Fruit fly (Drosophila melanogaster) whole organism, embryonic: ENCODE measurements around the gene pav.

Experiments used
- Bteb2 ChIP-seq: fragments of 200-800 bp; sonication (Bioruptor generic); optimal IDR thresholded peaks from 2 replicates; lab custom pipeline; 2016; ENCODE audit warnings: missing biosample characterization, missing genetic modification characterization
- CG10979 ChIP-seq: fragments of 200-800 bp; sonication (Bioruptor generic); optimal IDR thresholded peaks from 2 replicates; lab custom pipeline; 2018; ENCODE audit warnings: missing biosample characterization, mild to moderate bottlenecking, missing genetic modification characterization, moderate library complexity
- CG12391 ChIP-seq: fragments of 200-800 bp; sonication (Bioruptor generic); optimal IDR thresholded peaks from 3 replicates; lab custom pipeline; 2018; ENCODE audit warnings: missing biosample characterization, mild to moderate bottlenecking, missing genetic modification characterization, moderate library complexity
- CG1529 ChIP-seq: fragments of 200-800 bp; sonication (Bioruptor generic); optimal IDR thresholded peaks from 3 replicates; lab custom pipeline; 2018; ENCODE audit warnings: missing biosample characterization, missing genetic modification characterization
- CG2875 ChIP-seq: fragments of 200-800 bp; sonication (Bioruptor generic); optimal IDR thresholded peaks from 2 replicates; lab custom pipeline; 2017; ENCODE audit warnings: missing biosample characterization, mild to moderate bottlenecking, missing genetic modification characterization, missing genetic modification reagents
- CG3281 ChIP-seq: fragments of 200-800 bp; sonication (Bioruptor generic); optimal IDR thresholded peaks from 3 replicates; lab custom pipeline; 2017; ENCODE audit warnings: missing biosample characterization, mild to moderate bottlenecking, missing genetic modification characterization
- CG6765 ChIP-seq: fragments of 200-800 bp; sonication (Bioruptor generic); optimal IDR thresholded peaks from 3 replicates; lab custom pipeline; 2017; ENCODE audit warnings: missing biosample characterization, mild to moderate bottlenecking, missing genetic modification characterization
- CG6813 ChIP-seq: fragments of 200-800 bp; sonication (Bioruptor generic); optimal IDR thresholded peaks from 2 replicates; lab custom pipeline; 2017; ENCODE audit warnings: missing biosample characterization, missing genetic modification characterization, mild to moderate bottlenecking, moderate library complexity, missing genetic modification reagents
- CG7372 ChIP-seq: fragments of 200-800 bp; sonication (Bioruptor generic); IDR thresholded peaks from 2 replicates; pipeline ENCODE4 v1.3.6; 2022; ENCODE audit warnings: missing biosample characterization, missing genetic modification characterization
- CG7745 ChIP-seq: fragments of 200-800 bp; sonication (Bioruptor generic); optimal IDR thresholded peaks from 2 replicates; lab custom pipeline; 2018; ENCODE audit warnings: missing biosample characterization, mild to moderate bottlenecking, missing genetic modification characterization, moderate library complexity
- CG8281 ChIP-seq: fragments of 200-800 bp; sonication (Bioruptor generic); optimal IDR thresholded peaks from 2 replicates; lab custom pipeline; 2018; ENCODE audit warnings: missing biosample characterization, mild to moderate bottlenecking, missing genetic modification characterization, moderate library complexity
- CG9797 ChIP-seq: fragments of 200-800 bp; sonication (Bioruptor generic); optimal IDR thresholded peaks from 3 replicates; lab custom pipeline; 2018; ENCODE audit warnings: missing biosample characterization, mild to moderate bottlenecking, missing genetic modification characterization
- Chrac-16 ChIP-seq: fragments of 200-800 bp; sonication (Bioruptor generic); optimal IDR thresholded peaks from 3 replicates; lab custom pipeline; 2016; ENCODE audit warnings: missing biosample characterization, missing genetic modification characterization
- Dbx ChIP-seq: fragments of 200-800 bp; sonication (Bioruptor generic); IDR thresholded peaks from 3 replicates; pipeline ENCODE4 v1.3.6; 2022; ENCODE audit warnings: missing biosample characterization, missing genetic modification characterization
- Doc3 ChIP-seq: fragments of 200-800 bp; sonication (Bioruptor generic); IDR thresholded peaks from 3 replicates; pipeline ENCODE4 v1.3.6; 2022; ENCODE audit warnings: missing biosample characterization, missing genetic modification characterization; ENCODE audit not compliant: partially characterized antibody
- Ets65A ChIP-seq: fragments of 200-800 bp; sonication (Bioruptor generic); peaks from one replicate; lab custom pipeline; 2016; ENCODE audit warnings: missing biosample characterization, missing genetic modification characterization
- HHEX ChIP-seq: fragments of 200-800 bp; sonication (Bioruptor generic); optimal IDR thresholded peaks from 3 replicates; lab custom pipeline; 2017; ENCODE audit warnings: missing biosample characterization, mild to moderate bottlenecking, missing genetic modification characterization, missing genetic modification reagents
- Hey ChIP-seq: fragments of 200-800 bp; sonication (Bioruptor generic); optimal IDR thresholded peaks from 3 replicates; lab custom pipeline; 2018; ENCODE audit warnings: missing biosample characterization, mild to moderate bottlenecking, missing genetic modification characterization
- Hmr ChIP-seq: fragments of 200-800 bp; sonication (Bioruptor generic); optimal IDR thresholded peaks from 3 replicates; lab custom pipeline; 2017; ENCODE audit warnings: mild to moderate bottlenecking, missing biosample characterization, missing genetic modification reagents, missing genetic modification characterization
- Hr3 ChIP-seq: fragments of 200-800 bp; sonication (Bioruptor generic); optimal IDR thresholded peaks from 3 replicates; lab custom pipeline; 2016; ENCODE audit warnings: missing biosample characterization, missing genetic modification characterization
- Hr51 ChIP-seq, 2 experiments: fragments of 200-800 bp; sonication (Bioruptor generic); optimal IDR thresholded peaks; 2 replicates in 1 of 2; 3 replicates in 1 of 2; lab custom pipeline; 2016 to 2018; ENCODE audit warnings: missing biosample characterization in 2 of 2, missing genetic modification characterization in 2 of 2, mild to moderate bottlenecking in 1 of 2, moderate library complexity in 1 of 2
- Kr ChIP-seq: fragments of 200-800 bp; sonication (Bioruptor generic); optimal IDR thresholded peaks from 2 replicates; lab custom pipeline; 2017; ENCODE audit warnings: missing biosample characterization, mild to moderate bottlenecking, missing genetic modification characterization
- Mrtf ChIP-seq: fragments of 200-800 bp; sonication (Bioruptor generic); IDR thresholded peaks from 3 replicates; pipeline ENCODE4 v1.3.6; 2022; ENCODE audit warnings: missing biosample characterization, missing genetic modification characterization
- NC2β ChIP-seq: fragments of 200-800 bp; sonication (Bioruptor generic); optimal IDR thresholded peaks from 2 replicates; lab custom pipeline; 2016; ENCODE audit warnings: missing biosample characterization, missing genetic modification characterization
- Opbp ChIP-seq: fragments of 200-800 bp; sonication (Bioruptor generic); IDR thresholded peaks from 3 replicates; pipeline ENCODE4 v1.3.6; 2022; ENCODE audit warnings: missing biosample characterization, missing genetic modification characterization; ENCODE audit not compliant: partially characterized antibody
- Scr ChIP-seq: fragments of 200-800 bp; sonication (Bioruptor generic); IDR thresholded peaks from 2 replicates; pipeline ENCODE4 v1.3.6; 2022; ENCODE audit warnings: missing biosample characterization, missing genetic modification characterization; ENCODE audit not compliant: partially characterized antibody
- Xrp1 ChIP-seq: fragments of 200-800 bp; sonication (Bioruptor generic); IDR thresholded peaks from 2 replicates; pipeline ENCODE4 v1.3.6; 2022; ENCODE audit warnings: missing biosample characterization, missing genetic modification characterization
- bbx ChIP-seq: fragments of 200-800 bp; sonication (Bioruptor generic); IDR thresholded peaks from 2 replicates; pipeline ENCODE4 v1.3.6; 2022; ENCODE audit warnings: missing biosample characterization, missing genetic modification characterization; ENCODE audit not compliant: partially characterized antibody
- bigmax ChIP-seq: fragments of 200-800 bp; sonication (Bioruptor generic); optimal IDR thresholded peaks from 2 replicates; lab custom pipeline; 2018; ENCODE audit warnings: missing biosample characterization, mild to moderate bottlenecking, missing genetic modification characterization
- br ChIP-seq: fragments of >200 bp; optimal IDR thresholded peaks from 2 replicates; lab custom pipeline; 2017
- bsh ChIP-seq, 2 experiments: fragments of 200-800 bp; sonication (Bioruptor generic); optimal IDR thresholded peaks; 2 replicates each; lab custom pipeline; 2017 to 2018; ENCODE audit warnings: mild to moderate bottlenecking in 2 of 2, missing biosample characterization in 2 of 2, missing genetic modification characterization in 2 of 2, moderate library complexity in 1 of 2
- crol ChIP-seq: fragments of 200-800 bp; sonication (Bioruptor generic); IDR thresholded peaks from 2 replicates; pipeline ENCODE4 v1.3.6; 2022; ENCODE audit warnings: missing biosample characterization, missing genetic modification characterization
- ewg ChIP-seq: fragments of 200-800 bp; sonication (Bioruptor generic); optimal IDR thresholded peaks from 3 replicates; lab custom pipeline; 2017; ENCODE audit warnings: mild to moderate bottlenecking, missing biosample characterization, missing genetic modification reagents, missing genetic modification characterization
- ftz-f1 ChIP-seq: fragments of 200-800 bp; sonication (Bioruptor generic); optimal IDR thresholded peaks from 2 replicates; lab custom pipeline; 2016; ENCODE audit warnings: missing biosample characterization, missing genetic modification characterization
- fu2 ChIP-seq: fragments of 200-800 bp; sonication (Bioruptor generic); optimal IDR thresholded peaks from 2 replicates; lab custom pipeline; 2016; ENCODE audit warnings: missing biosample characterization, missing genetic modification characterization
- ham ChIP-seq: fragments of 200-800 bp; sonication (Bioruptor generic); IDR thresholded peaks from 2 replicates; pipeline ENCODE4 v1.3.6; 2022; ENCODE audit warnings: missing biosample characterization, missing genetic modification characterization
- ind ChIP-seq: fragments of 200-800 bp; sonication (Bioruptor generic); optimal IDR thresholded peaks from 3 replicates; lab custom pipeline; 2016; ENCODE audit warnings: missing biosample characterization, missing genetic modification characterization
- pho ChIP-seq: fragments of 200-800 bp; sonication (Bioruptor generic); optimal IDR thresholded peaks from 2 replicates; lab custom pipeline; 2016; ENCODE audit warnings: missing biosample characterization, missing genetic modification characterization
- pita ChIP-seq: fragments of 200-800 bp; sonication (Bioruptor generic); optimal IDR thresholded peaks from 2 replicates; lab custom pipeline; 2017; ENCODE audit warnings: missing biosample characterization, mild to moderate bottlenecking, missing genetic modification characterization
- ranshi ChIP-seq: fragments of 200-800 bp; sonication (Bioruptor generic); IDR thresholded peaks from 2 replicates; pipeline ENCODE4 v1.3.6; 2022; ENCODE audit warnings: missing biosample characterization, missing genetic modification characterization
- sd ChIP-seq: fragments of 200-800 bp; sonication (Bioruptor generic); optimal IDR thresholded peaks from 3 replicates; lab custom pipeline; 2018; ENCODE audit warnings: missing biosample characterization, mild to moderate bottlenecking, missing genetic modification characterization, moderate library complexity
- sens-2 ChIP-seq: fragments of 200-800 bp; sonication (Bioruptor generic); IDR thresholded peaks from 2 replicates; pipeline ENCODE4 v1.3.6; 2022; ENCODE audit warnings: missing biosample characterization, missing genetic modification characterization
- shn ChIP-seq: fragments of 200-800 bp; sonication (Bioruptor generic); optimal IDR thresholded peaks from 3 replicates; lab custom pipeline; 2016; ENCODE audit warnings: missing biosample characterization, missing genetic modification characterization
- stwl ChIP-seq: fragments of 200-800 bp; sonication (Bioruptor generic); optimal IDR thresholded peaks from 3 replicates; lab custom pipeline; 2018; ENCODE audit warnings: missing biosample characterization, mild to moderate bottlenecking, missing genetic modification characterization, moderate library complexity
- toy ChIP-seq: fragments of 200-800 bp; sonication (Bioruptor generic); IDR thresholded peaks from 2 replicates; pipeline ENCODE4 v1.3.6; 2022; ENCODE audit warnings: missing biosample characterization, missing genetic modification characterization
- trem ChIP-seq: fragments of 200-800 bp; optimal IDR thresholded peaks from 3 replicates; lab custom pipeline; 2019; ENCODE audit warnings: missing biosample characterization, mild to moderate bottlenecking, missing genetic modification characterization, moderate library complexity
- usp ChIP-seq: fragments of >200 bp; optimal IDR thresholded peaks from 2 replicates; lab custom pipeline; 2017; ENCODE audit warnings: missing biosample characterization, missing genetic modification characterization
- wdn ChIP-seq: fragments of 200-800 bp; sonication (Bioruptor generic); IDR thresholded peaks from 2 replicates; pipeline ENCODE4 v1.3.6; 2022; ENCODE audit warnings: missing biosample characterization, missing genetic modification characterization
- zfh1 ChIP-seq: fragments of 200-800 bp; sonication (Bioruptor generic); IDR thresholded peaks from 3 replicates; pipeline ENCODE4 v1.3.6; 2022; ENCODE audit warnings: missing biosample characterization, missing genetic modification characterization

pav gene

DNA sequence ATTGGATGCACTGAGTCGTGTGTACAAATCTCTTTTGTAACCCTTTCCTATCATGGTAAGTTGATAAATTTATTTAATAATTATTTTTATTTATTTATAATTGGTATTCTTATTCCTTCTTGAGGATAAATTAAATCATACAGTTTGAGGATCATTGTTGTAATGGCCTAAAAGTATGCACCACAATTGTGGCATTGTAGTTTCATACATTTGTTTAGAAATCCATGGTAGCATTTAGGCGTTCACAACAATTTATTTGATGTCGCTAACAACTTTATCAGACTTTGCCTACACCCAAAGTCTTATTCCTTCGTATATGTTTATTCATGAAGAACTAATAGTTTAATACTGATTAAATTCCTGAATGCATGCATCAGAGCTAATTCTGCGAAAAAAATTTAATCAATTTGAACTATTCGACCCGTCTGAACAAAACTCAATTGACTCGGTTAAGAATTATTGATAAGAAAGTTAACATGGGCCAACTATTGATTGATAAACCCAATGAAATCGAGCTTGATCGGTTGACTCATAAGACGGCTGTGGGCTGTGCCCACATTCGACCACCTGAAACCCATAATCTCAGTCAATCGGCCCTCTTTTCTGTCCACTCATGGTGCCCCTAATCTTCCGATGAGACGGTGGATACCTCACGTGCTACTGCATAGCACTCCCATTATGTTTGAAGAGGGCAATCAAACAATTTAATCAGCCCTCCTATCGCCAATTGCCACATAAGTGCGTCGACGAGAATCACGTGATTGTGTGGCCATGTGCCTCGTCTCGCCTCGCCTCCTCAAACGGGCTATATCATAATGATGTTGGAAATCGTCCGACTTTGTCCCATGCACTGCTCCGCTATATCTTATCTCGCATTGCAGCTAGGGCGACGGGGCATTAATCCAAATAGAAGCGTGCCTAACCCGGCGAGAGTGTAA lies 23.0 kb upstream of the pav start (continued):
- TF ChIP-seq Hr51 (GFP tag; optimal IDR thresholded peaks at IDR 0.05; lab: Kevin White, UChicago) (no peak), NC2β (GFP tag; lab: Kevin White, UChicago) (no peak), Bteb2 (no peak), Dbx (no peak), zfh1 (GFP tag; lab: Robert Waterston, UW) (no peak), CG6813 (peak; percentile 22), toy (0 out of 2 replicates have a peak, but pooled peaks have one; percentile 17), Kr (GFP tag; lab: Kevin White, UChicago) (peak; percentile 16), Hey (peak; percentile 70), Hr3 (no peak), ewg (no peak), ind (GFP tag; lab: Kevin White, UChicago) (no peak), pita (GFP tag; lab: Kevin White, UChicago) (no peak), CG9797 (GFP tag; lab: Kevin White, UChicago) (no peak), shn (no peak), usp (no peak), Chrac-16 (GFP tag; lab: Kevin White, UChicago) (no peak), CG10979 (tag; lab: Kevin White, UChicago) (no peak), CG2875 (GFP tag; lab: Kevin White, UChicago) (peak; percentile 30), Scr (GFP tag; lab: Robert Waterston, UW) (no peak), HHEX (no peak), Ets65A (GFP tag; lab: Kevin White, UChicago) (no peak), bsh (GFP tag; optimal IDR thresholded peaks at IDR 0.05; lab: Kevin White, UChicago) (no peak), crol (GFP tag; lab: Robert Waterston, UW) (peak; percentile 60), CG12391 (tag; lab: Kevin White, UChicago) (no peak), CG6765 (no peak), CG1529 (GFP tag; lab: Kevin White, UChicago) (no peak), bigmax (GFP tag; lab: Kevin White, UChicago) (no peak), Hmr (peak; percentile 6), CG3281 (GFP tag; lab: Kevin White, UChicago) (no peak), Opbp (no peak), Mrtf (GFP tag; lab: Robert Waterston, UW) (no peak), CG7372 (GFP tag; lab: Robert Waterston, UW) (no peak), fu2 (no peak), br (lab: Kevin White, UChicago) (no peak), sens-2 (0 out of 2 replicates have a peak, but pooled peaks have one; percentile 11), wdn (GFP tag; lab: Robert Waterston, UW) (no peak), Doc3 (GFP tag; lab: Robert Waterston, UW) (no peak), bbx (GFP tag; lab: Robert Waterston, UW) (no peak), ftz-f1 (peak; percentile 10), sd (tag; lab: Kevin White, UChicago) (peak; percentile 90), Xrp1 (GFP tag; lab: Robert Waterston, UW) (no peak), ranshi (GFP tag; lab: Robert Waterston, UW) (no peak), ham (GFP tag; lab: Robert Waterston, UW) (no peak), CG8281 (tag; lab: Kevin White, UChicago) (no peak), trem (tag; lab: Kevin White, UChicago) (no peak), pho (GFP tag; lab: Kevin White, UChicago) (no peak), CG7745 (no peak), stwl (tag; lab: Kevin White, UChicago) (peak; percentile 3)
